Worm (Caenorhabditis elegans): ENCODE measurements around the gene F16H6.7.

- TF ChIP-seq ceh-45 (GFP tag; IDR thresholded peaks at IDR 0.05), result no peak
- TF ChIP-seq lin-11 (tag; optimal IDR thresholded peaks at IDR 0.05), result no peak
- no peak for TF ChIP-seq zip-5 (tag; optimal IDR thresholded peaks at IDR 0.05)
- no peak for TF ChIP-seq fax-1 (tag; optimal IDR thresholded peaks at IDR 0.05)
- no peak for TF ChIP-seq ahr-1 (tag; optimal IDR thresholded peaks at IDR 0.05)
- TF ChIP-seq ceh-6 (GFP tag; optimal IDR thresholded peaks at IDR 0.05), result no peak
- no peak for TF ChIP-seq pqm-1 (tag; optimal IDR thresholded peaks at IDR 0.05)
- no peak for TF ChIP-seq ama-1 (optimal IDR thresholded peaks at IDR 0.05)
- TF ChIP-seq ets-4 (tag; optimal IDR thresholded peaks at IDR 0.05), result no peak
Observed at ce11 chrV:18191128-18191527, 17.8 kb downstream of the F16H6.7 start, which contains the start of gene clec-42.

Data from whole organism, late embryonic.